Fruit fly (Drosophila melanogaster) whole organism, wandering third instar larva: ENCODE data around the gene Cep135.

Experiments
- CG32264 ChIP-seq: fragments of 200-800 bp; sonication (Bioruptor generic); optimal IDR thresholded peaks from 2 replicates; lab custom pipeline; 2016; ENCODE audit warnings: missing biosample characterization, missing genetic modification characterization
- CG9705 ChIP-seq: fragments of 200-800 bp; sonication (Bioruptor generic); optimal IDR thresholded peaks from 2 replicates; lab custom pipeline; 2018; ENCODE audit warnings: missing biosample characterization, mild to moderate bottlenecking, missing genetic modification characterization
- CrebA ChIP-seq: fragments of 200-800 bp; sonication (Bioruptor generic); optimal IDR thresholded peaks from 2 replicates; lab custom pipeline; 2016; ENCODE audit warnings: missing biosample characterization, mild to moderate bottlenecking, missing genetic modification characterization, borderline replicate concordance
- Dfd ChIP-seq: fragments of >200 bp; optimal IDR thresholded peaks from 2 replicates; lab custom pipeline; 2017; ENCODE audit warnings: missing biosample characterization, missing genetic modification characterization
- Dif ChIP-seq: fragments of 200-275, 200-300 bp; sonication (Bioruptor generic); optimal IDR thresholded peaks from 2 replicates; lab custom pipeline; 2018; ENCODE audit warnings: missing biosample characterization, missing genetic modification characterization; ENCODE audit not compliant: partially characterized antibody
- GATAd ChIP-seq: sonication (Bioruptor generic); optimal IDR thresholded peaks from 2 replicates; lab custom pipeline; 2016; ENCODE audit warnings: missing biosample characterization, missing genetic modification characterization
- HLH106 ChIP-seq: fragments of 200-800 bp; optimal IDR thresholded peaks from 3 replicates; lab custom pipeline; 2019; ENCODE audit warnings: missing biosample characterization, mild to moderate bottlenecking, missing genetic modification characterization, moderate library complexity
- Hnf4 ChIP-seq: fragments of 200-800 bp; sonication (Bioruptor generic); optimal IDR thresholded peaks from 2 replicates; lab custom pipeline; 2016; ENCODE audit warnings: missing biosample characterization, mild to moderate bottlenecking, missing genetic modification characterization
- Hr78 ChIP-seq: fragments of >200 bp; optimal IDR thresholded peaks from 2 replicates; lab custom pipeline; 2017; ENCODE audit warnings: missing biosample characterization, missing genetic modification characterization
- Hr83 ChIP-seq: fragments of 200-300 bp; sonication (Bioruptor generic); optimal IDR thresholded peaks from 2 replicates; lab custom pipeline; 2016; ENCODE audit warnings: missing biosample characterization, mild to moderate bottlenecking, missing genetic modification characterization, moderate library complexity; ENCODE audit not compliant: poor library complexity, severe bottlenecking
- Jra ChIP-seq: sonication (Bioruptor generic); optimal IDR thresholded peaks from 2 replicates; lab custom pipeline; 2016; ENCODE audit warnings: missing biosample characterization, missing genetic modification characterization
- Mio ChIP-seq: sonication (Bioruptor generic); optimal IDR thresholded peaks from 2 replicates; lab custom pipeline; 2016; ENCODE audit warnings: missing biosample characterization, missing genetic modification characterization
- Myc ChIP-seq: fragments of >200 bp; optimal IDR thresholded peaks from 2 replicates; lab custom pipeline; 2017
- N ChIP-seq: fragments of >200 bp; optimal IDR thresholded peaks from 2 replicates; lab custom pipeline; 2018; ENCODE audit warnings: missing biosample characterization, missing external identifiers, missing genetic modification characterization
- OdsH ChIP-seq: fragments of 200-800 bp; sonication (Bioruptor generic); optimal IDR thresholded peaks from 2 replicates; lab custom pipeline; 2016; ENCODE audit warnings: missing biosample characterization, mild to moderate bottlenecking, missing genetic modification characterization
- Rel ChIP-seq, 2 experiments: fragments of 200-800 bp; sonication (Bioruptor generic) in 1 of 2; optimal IDR thresholded peaks; 2 replicates in 1 of 2; 3 replicates in 1 of 2; lab custom pipeline; 2016 to 2019; ENCODE audit warnings: mild to moderate bottlenecking in 2 of 2, missing biosample characterization in 2 of 2, missing genetic modification characterization in 2 of 2, moderate library complexity in 1 of 2
- Sp1 ChIP-seq: fragments of 200-800 bp; sonication (Bioruptor generic); optimal IDR thresholded peaks from 3 replicates; lab custom pipeline; 2019; ENCODE audit warnings: missing biosample characterization, mild to moderate bottlenecking, missing genetic modification characterization, moderate library complexity
- Vsx2 ChIP-seq: fragments of 200-300, 225-300 bp; sonication (Bioruptor generic); optimal IDR thresholded peaks from 2 replicates; lab custom pipeline; 2018; ENCODE audit warnings: missing biosample characterization, missing genetic modification characterization; ENCODE audit not compliant: partially characterized antibody
- br ChIP-seq: fragments of 200-800 bp; sonication (Bioruptor generic); optimal IDR thresholded peaks from 2 replicates; lab custom pipeline; 2016; ENCODE audit warnings: missing biosample characterization, missing genetic modification characterization
- brk ChIP-seq: fragments of 200-800 bp; sonication (Bioruptor generic); optimal IDR thresholded peaks from 2 replicates; lab custom pipeline; 2016; ENCODE audit warnings: missing biosample characterization, mild to moderate bottlenecking, missing genetic modification characterization
- dl ChIP-seq, 2 experiments: fragments of 175-275, 200-275 bp in 1 of 2; fragments of 200-275 bp in 1 of 2; sonication (Bioruptor generic); optimal IDR thresholded peaks; lab custom pipeline; 2018; ENCODE audit warnings: mild to moderate bottlenecking in 2 of 2, missing biosample characterization in 2 of 2, missing genetic modification characterization in 2 of 2, moderate library complexity in 2 of 2; ENCODE audit not compliant: partially characterized antibody in 2 of 2, insufficient read depth in 1 of 2
- dmrt93B ChIP-seq: fragments of 200-800 bp; sonication (Bioruptor generic); optimal IDR thresholded peaks from 2 replicates; lab custom pipeline; 2018; ENCODE audit warnings: missing biosample characterization, mild to moderate bottlenecking, missing genetic modification characterization
- dsf ChIP-seq: sonication (Bioruptor generic); optimal IDR thresholded peaks from 2 replicates; lab custom pipeline; 2016; ENCODE audit warnings: missing biosample characterization, missing genetic modification characterization, borderline replicate concordance
- ey ChIP-seq: fragments of 200-800 bp; sonication (Bioruptor generic); optimal IDR thresholded peaks from 2 replicates; lab custom pipeline; 2016; ENCODE audit warnings: missing biosample characterization, missing genetic modification characterization
- foxo ChIP-seq, 2 experiments: fragments of 200-800 bp; sonication (Bioruptor generic); optimal IDR thresholded peaks; 2 replicates in 1 of 2; 3 replicates in 1 of 2; lab custom pipeline; 2016 to 2017; ENCODE audit warnings: missing biosample characterization in 2 of 2, missing genetic modification characterization in 2 of 2
- fru ChIP-seq: fragments of 200-800 bp; sonication (Bioruptor generic); optimal IDR thresholded peaks from 3 replicates; lab custom pipeline; 2016; ENCODE audit warnings: missing biosample characterization, mild to moderate bottlenecking, missing genetic modification characterization
- h ChIP-seq: fragments of 200-800 bp; sonication (Bioruptor generic); optimal IDR thresholded peaks from 3 replicates; lab custom pipeline; 2016; ENCODE audit warnings: missing biosample characterization, mild to moderate bottlenecking, missing genetic modification characterization
- jim ChIP-seq: fragments of 175-275, 200-325 bp; sonication (Bioruptor generic); optimal IDR thresholded peaks from 2 replicates; lab custom pipeline; 2016; ENCODE audit warnings: missing biosample characterization, mild to moderate bottlenecking, missing genetic modification characterization
- lola ChIP-seq: fragments of >200 bp; optimal IDR thresholded peaks from 2 replicates; lab custom pipeline; 2017; ENCODE audit warnings: missing biosample characterization, missing genetic modification characterization
- pan ChIP-seq: fragments of >200 bp; optimal IDR thresholded peaks from 2 replicates; lab custom pipeline; 2017
- psq ChIP-seq: fragments of 200-800 bp; sonication (Bioruptor generic); optimal IDR thresholded peaks from 3 replicates; lab custom pipeline; 2017; ENCODE audit warnings: missing biosample characterization, mild to moderate bottlenecking, missing genetic modification characterization, moderate library complexity
- rgr ChIP-seq: fragments of 200-800 bp; sonication (Bioruptor generic); optimal IDR thresholded peaks from 3 replicates; lab custom pipeline; 2016; ENCODE audit warnings: missing biosample characterization, mild to moderate bottlenecking, missing genetic modification characterization
- sv ChIP-seq: fragments of 200-800 bp; sonication (Bioruptor generic); optimal IDR thresholded peaks from 3 replicates; lab custom pipeline; 2016; ENCODE audit warnings: missing biosample characterization, missing genetic modification characterization
- tai ChIP-seq: sonication (Bioruptor generic); optimal IDR thresholded peaks from 2 replicates; lab custom pipeline; 2016; ENCODE audit warnings: missing biosample characterization, missing genetic modification characterization
- usp ChIP-seq: fragments of >200 bp; optimal IDR thresholded peaks from 2 replicates; lab custom pipeline; 2017; ENCODE audit warnings: missing biosample characterization, missing genetic modification characterization
- woc ChIP-seq: sonication (Bioruptor generic); optimal IDR thresholded peaks from 2 replicates; lab custom pipeline; 2016; ENCODE audit warnings: missing biosample characterization, mild to moderate bottlenecking, missing genetic modification characterization

Gene Cep135

DNA sequence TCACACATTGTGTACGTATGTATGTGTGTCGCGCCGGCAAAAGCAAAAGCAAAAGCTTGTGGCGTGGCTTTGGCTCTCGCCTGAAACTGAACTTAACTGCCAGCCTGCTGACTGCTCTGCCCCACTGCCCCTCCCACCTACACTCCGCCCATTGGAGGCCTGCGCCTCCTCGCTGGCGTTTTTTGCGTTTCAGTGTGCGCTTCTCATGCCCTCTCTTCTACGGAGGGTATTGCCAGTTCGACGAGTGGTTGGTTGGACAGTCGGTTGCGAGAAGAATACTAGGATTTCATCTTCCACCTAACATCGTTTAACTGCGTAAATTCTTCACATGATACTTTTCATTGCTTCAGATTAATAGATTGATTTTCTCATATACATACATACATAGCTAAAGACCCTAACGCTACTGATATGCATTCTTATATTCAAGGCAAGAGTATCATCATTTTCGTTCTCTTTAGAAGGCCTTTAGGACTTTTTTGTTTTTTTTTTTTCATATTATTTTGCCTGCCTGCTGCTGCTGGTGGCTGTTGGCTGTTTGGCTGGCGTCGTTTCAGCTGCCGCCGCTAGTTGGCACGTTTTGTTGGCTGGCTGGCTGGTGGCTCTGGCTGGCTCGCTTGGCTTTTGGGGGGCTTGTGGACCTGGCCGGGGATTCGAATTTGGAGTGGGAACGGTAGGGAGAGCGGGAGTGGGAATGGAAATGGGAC, 11.5 kb upstream of the Cep135 start (continued):
- TF ChIP-seq dl (GFP tag; optimal IDR thresholded peaks at IDR 0.05; lab: Kevin White, UChicago; ENCODE audit: insufficient read depth in 1 of 2, partially characterized antibody in 2 of 2) (peak in 1 of 2 experiments; percentile 10), Hr78 (GFP tag; lab: Kevin White, UChicago) (no peak), Vsx2 (GFP tag; lab: Kevin White, UChicago) (no peak), CrebA (no peak), dmrt93B (GFP tag; lab: Kevin White, UChicago) (peak; percentile 78), Myc (lab: Kevin White, UChicago) (no peak), HLH106 (tag; lab: Kevin White, UChicago) (peak; percentile 91), jim (GFP tag; lab: Kevin White, UChicago) (no peak), Hr83 (GFP tag; lab: Kevin White, UChicago) (peak; percentile 54), foxo (GFP tag; optimal IDR thresholded peaks at IDR 0.05; lab: Kevin White, UChicago) (peak; percentile 26 to 91), fru (GFP tag; lab: Kevin White, UChicago) (peak; percentile 95), dsf (peak; percentile 54)

DNA sequence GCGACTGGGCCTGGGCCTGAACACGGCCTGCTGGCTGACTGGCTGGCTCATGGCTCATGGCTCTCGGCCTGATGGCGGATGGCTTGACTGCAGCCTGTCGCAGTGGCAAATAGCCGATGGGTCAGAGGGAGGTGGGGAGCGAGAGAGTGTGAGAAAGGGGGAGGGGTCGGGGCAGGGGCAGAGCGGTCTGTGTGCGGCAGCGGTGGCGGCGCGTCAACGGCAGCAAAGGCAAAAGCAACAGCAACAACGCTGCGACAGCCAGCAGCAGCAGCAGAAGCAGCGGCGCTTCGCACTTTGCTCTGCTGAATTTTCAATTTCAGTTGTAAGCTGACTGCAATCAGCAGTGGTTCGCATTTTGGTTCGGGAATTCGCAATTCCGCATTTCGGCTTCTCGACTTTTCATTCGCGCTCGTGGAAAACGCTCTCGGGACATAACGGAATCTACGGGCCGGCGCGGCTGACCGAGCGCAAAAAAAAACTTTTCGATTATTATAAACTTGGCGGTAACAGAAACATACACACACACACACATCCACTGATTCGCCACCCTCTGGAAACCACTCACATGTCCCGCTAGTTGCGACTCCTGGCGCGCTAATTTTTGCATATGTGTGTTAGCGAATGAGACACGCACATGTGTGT, 10.8 kb upstream of the Cep135 start, which contains the start of gene CG45071:
Gene CG45071 (plus strand): TSS at position 317 of the 642 bp plus-strand sequence.
- no peak for TF ChIP-seq Sp1 (GFP tag; lab: Kevin White, UChicago)
- no peak for TF ChIP-seq lola (GFP tag; lab: Kevin White, UChicago)
- TF ChIP-seq fru (GFP tag; lab: Kevin White, UChicago), result no peak
- TF ChIP-seq Dif (GFP tag; lab: Kevin White, UChicago), result no peak
- TF ChIP-seq N, result no peak
- TF ChIP-seq dsf, result no peak
- TF ChIP-seq rgr (GFP tag; lab: Kevin White, UChicago), result no peak
- no peak for TF ChIP-seq OdsH (GFP tag; lab: Kevin White, UChicago)
- TF ChIP-seq HLH106 (tag; lab: Kevin White, UChicago), result no peak
- TF ChIP-seq Dfd, result no peak
- TF ChIP-seq Vsx2 (GFP tag; lab: Kevin White, UChicago), result no peak

dm6 chr3L:15107158-15107775, 9.3 kb upstream of the Cep135 start:
- TF ChIP-seq dl (GFP tag; optimal IDR thresholded peaks at IDR 0.05; lab: Kevin White, UChicago; ENCODE audit: insufficient read depth in 1 of 2, partially characterized antibody in 2 of 2) (peak in 1 of 2 experiments; percentile 30), Dif (GFP tag; lab: Kevin White, UChicago) (peak; percentile 47), sv (GFP tag; lab: Kevin White, UChicago) (no peak)
- TF ChIP-seq, all 38 proteins: peak for 2

- peak; percentile 72 for TF ChIP-seq CG32264 (GFP tag; lab: Kevin White, UChicago)
- peak; percentile 12 for TF ChIP-seq Dif (GFP tag; lab: Kevin White, UChicago)
- peak; percentile 92 for TF ChIP-seq CG9705 (GFP tag; lab: Kevin White, UChicago)
- TF ChIP-seq CrebA, result no peak
- no peak for TF ChIP-seq Myc (lab: Kevin White, UChicago)
- no peak for TF ChIP-seq lola (GFP tag; lab: Kevin White, UChicago)
- TF ChIP-seq Dfd, result no peak
- TF ChIP-seq Rel (GFP tag; optimal IDR thresholded peaks at IDR 0.05; lab: Kevin White, UChicago), result peak; percentile 88
- TF ChIP-seq Rel (tag; optimal IDR thresholded peaks at IDR 0.05; lab: Kevin White, UChicago), result peak; percentile 47
- no peak for TF ChIP-seq Vsx2 (GFP tag; lab: Kevin White, UChicago)
- TF ChIP-seq pan, result no peak
- peak in 1 of 2 experiments; percentile 17 for TF ChIP-seq dl (GFP tag; optimal IDR thresholded peaks at IDR 0.05; lab: Kevin White, UChicago; ENCODE audit: insufficient read depth in 1 of 2, partially characterized antibody in 2 of 2)
- TF ChIP-seq tai (GFP tag; lab: Kevin White, UChicago), result peak; percentile 83
- TF ChIP-seq OdsH (GFP tag; lab: Kevin White, UChicago), result peak; percentile 94
- peak; percentile 85 for TF ChIP-seq Jra (GFP tag; lab: Kevin White, UChicago)
- peak; percentile 93 for TF ChIP-seq rgr (GFP tag; lab: Kevin White, UChicago)
- peak; percentile 81 for TF ChIP-seq Hnf4
- peak; percentile 93 for TF ChIP-seq brk
- TF ChIP-seq br (GFP tag; lab: Kevin White, UChicago), result peak; percentile 91
- peak; percentile 97 for TF ChIP-seq woc
- no peak for TF ChIP-seq sv (GFP tag; lab: Kevin White, UChicago)
- peak; percentile 92 for TF ChIP-seq ey
- no peak for TF ChIP-seq N
- TF ChIP-seq GATAd, result no peak
- peak; percentile 40 for TF ChIP-seq Mio (GFP tag; lab: Kevin White, UChicago)
- peak; percentile 9 for TF ChIP-seq Hr83 (GFP tag; lab: Kevin White, UChicago)
- peak; percentile 96 for TF ChIP-seq psq (GFP tag; lab: Kevin White, UChicago)
- TF ChIP-seq usp (GFP tag; lab: Kevin White, UChicago), result no peak
- peak; percentile 76 for TF ChIP-seq dsf
- peak; percentile 94 for TF ChIP-seq h (GFP tag; lab: Kevin White, UChicago)
These were observed 8.7 kb upstream of the Cep135 start for dm6 chr3L:15107776-15108379.
